Worm (Caenorhabditis elegans): ENCODE measurements around the gene pqn-54.
A peak's percentile ranks its signal among the peaks of the same experiment; 100 is the strongest.

Gene pqn-54

ce11 chrV:1467444-1467843 lies 2.7 kb downstream of the pqn-54 start, which contains the start of gene gid-8:
TSS of gene gid-8 (plus strand) at chrV:1467744.
- no peak for TF ChIP-seq eor-1 (tag; optimal IDR thresholded peaks at IDR 0.05)
- TF ChIP-seq nhr-23 (tag; optimal IDR thresholded peaks at IDR 0.05), result no peak
- no peak for TF ChIP-seq nhr-11 (tag; optimal IDR thresholded peaks at IDR 0.05)
- TF ChIP-seq skn-1 (tag; optimal IDR thresholded peaks at IDR 0.05), result no peak
- no peak for TF ChIP-seq ceh-82 (tag; optimal IDR thresholded peaks at IDR 0.05)
- no peak for TF ChIP-seq elt-2 (tag; optimal IDR thresholded peaks at IDR 0.05)
- TF ChIP-seq ceh-28 (tag; optimal IDR thresholded peaks at IDR 0.05), result no peak

- no peak for TF ChIP-seq nhr-23 (tag; optimal IDR thresholded peaks at IDR 0.05)
- no peak for TF ChIP-seq elt-1 (tag; optimal IDR thresholded peaks at IDR 0.05)
- TF ChIP-seq nhr-28 (tag; optimal IDR thresholded peaks at IDR 0.05), result no peak
- TF ChIP-seq ceh-82 (tag; optimal IDR thresholded peaks at IDR 0.05), result no peak
- no peak for TF ChIP-seq elt-3 (tag; optimal IDR thresholded peaks at IDR 0.05)
- TF ChIP-seq mdl-1 (tag; optimal IDR thresholded peaks at IDR 0.05), result no peak
- no peak for TF ChIP-seq fkh-10 (GFP tag; optimal IDR thresholded peaks at IDR 0.05)
- TF ChIP-seq egl-5 (tag; optimal IDR thresholded peaks at IDR 0.05), result no peak
- TF ChIP-seq unc-39 (tag; optimal IDR thresholded peaks at IDR 0.05), result no peak
- TF ChIP-seq ceh-16 (tag; optimal IDR thresholded peaks at IDR 0.05), result no peak
- no peak for TF ChIP-seq hmg-11 (tag; optimal IDR thresholded peaks at IDR 0.05)
- no peak for TF ChIP-seq tbx-2 (tag; optimal IDR thresholded peaks at IDR 0.05)
- TF ChIP-seq sea-2 (GFP tag; optimal IDR thresholded peaks at IDR 0.05), result no peak
Observed at ce11 chrV:1468905-1469304, 4.1 kb downstream of the pqn-54 start.

- TF ChIP-seq lin-39 (tag; optimal IDR thresholded peaks at IDR 0.05) (peak; percentile 35), unc-62 (GFP tag; optimal IDR thresholded peaks at IDR 0.05) (no peak), mml-1 (tag; optimal IDR thresholded peaks at IDR 0.05) (no peak), zag-1 (tag; optimal IDR thresholded peaks at IDR 0.05) (no peak), ceh-28 (tag; optimal IDR thresholded peaks at IDR 0.05) (peak; percentile 48), ceh-16 (tag; optimal IDR thresholded peaks at IDR 0.05) (no peak), lsy-12 (tag; optimal IDR thresholded peaks at IDR 0.05) (no peak), unc-39 (tag; optimal IDR thresholded peaks at IDR 0.05) (no peak), ama-1 (optimal IDR thresholded peaks at IDR 0.05) (no peak), nhr-76 (tag; optimal IDR thresholded peaks at IDR 0.05) (no peak), ZK546.5 (tag; optimal IDR thresholded peaks at IDR 0.05) (no peak), daf-12 (tag; optimal IDR thresholded peaks at IDR 0.05) (no peak), nhr-43 (tag; optimal IDR thresholded peaks at IDR 0.05; ENCODE audit: poor library complexity, severe bottlenecking) (peak; percentile 43), lin-15B (tag; optimal IDR thresholded peaks at IDR 0.05) (peak; percentile 86), nhr-23 (tag; optimal IDR thresholded peaks at IDR 0.05) (peak; percentile 83), mdl-1 (tag; optimal IDR thresholded peaks at IDR 0.05) (no peak), egl-5 (tag; optimal IDR thresholded peaks at IDR 0.05) (peak; percentile 62), aly-2 (tag; optimal IDR thresholded peaks at IDR 0.05) (no peak), sea-2 (GFP tag; optimal IDR thresholded peaks at IDR 0.05) (no peak), nhr-11 (tag; optimal IDR thresholded peaks at IDR 0.05) (no peak), ceh-82 (tag; optimal IDR thresholded peaks at IDR 0.05) (no peak), nhr-25 (tag; optimal IDR thresholded peaks at IDR 0.05) (no peak), nhr-12 (tag; optimal IDR thresholded peaks at IDR 0.05) (no peak), nfya-1 (tag; optimal IDR thresholded peaks at IDR 0.05; ENCODE audit: insufficient read depth) (peak; percentile 81), snpc-4 (tag; optimal IDR thresholded peaks at IDR 0.05) (peak; percentile 10), eor-1 (tag; optimal IDR thresholded peaks at IDR 0.05) (no peak), nhr-28 (tag; optimal IDR thresholded peaks at IDR 0.05) (no peak), jun-1 (tag; optimal IDR thresholded peaks at IDR 0.05) (no peak), fkh-2 (tag; optimal IDR thresholded peaks at IDR 0.05) (peak; percentile 9), R02D3.7 (tag; optimal IDR thresholded peaks at IDR 0.05) (no peak), elt-1 (tag; optimal IDR thresholded peaks at IDR 0.05) (peak; percentile 30), hmg-11 (tag; optimal IDR thresholded peaks at IDR 0.05) (no peak), nhr-77 (tag; optimal IDR thresholded peaks at IDR 0.05) (no peak), ceh-9 (tag; optimal IDR thresholded peaks at IDR 0.05) (no peak), elt-3 (tag; optimal IDR thresholded peaks at IDR 0.05) (no peak), pqm-1 (tag; optimal IDR thresholded peaks at IDR 0.05) (peak; percentile 24), nhr-67 (tag; optimal IDR thresholded peaks at IDR 0.05) (no peak), tbx-2 (tag; optimal IDR thresholded peaks at IDR 0.05) (no peak), fos-1 (tag; optimal IDR thresholded peaks at IDR 0.05) (no peak), ztf-4 (tag; optimal IDR thresholded peaks at IDR 0.05) (no peak), egl-27 (tag; optimal IDR thresholded peaks at IDR 0.05) (no peak), pha-4 (tag; optimal IDR thresholded peaks at IDR 0.05) (peak; percentile 74), skn-1 (tag; optimal IDR thresholded peaks at IDR 0.05) (peak; percentile 95), ztf-11 (tag; optimal IDR thresholded peaks at IDR 0.05) (no peak), fkh-10 (GFP tag; optimal IDR thresholded peaks at IDR 0.05) (peak; percentile 35)
Observed at ce11 chrV:1471078-1471969, 6.5 kb downstream of the pqn-54 start.

All from whole organism, L3 larva.